Worm (Caenorhabditis elegans) whole organism, L4 larva: ENCODE results near the gene F10E7.9.

Experiments used
- F49E8.2 ChIP-seq: sonication (generic microtip); optimal IDR thresholded peaks from 2 replicates; lab custom pipeline; 2016; ENCODE audit warnings: missing compliant biosample characterization, mild to moderate bottlenecking, missing genetic modification characterization, borderline replicate concordance
- T26A8.4 ChIP-seq: fragments of 200-800 bp; sonication (Bioruptor generic); IDR thresholded peaks from 2 replicates; pipeline ENCODE4 v1.3.6; 2022; ENCODE audit warnings: missing genetic modification characterization, missing compliant biosample characterization
- Y48G9A.11 ChIP-seq: fragments of 200-800 bp; sonication (Bioruptor generic); IDR thresholded peaks from 2 replicates; pipeline ENCODE4 v1.3.6; 2022; ENCODE audit warnings: missing genetic modification reagents, missing genetic modification characterization, missing compliant biosample characterization
- Y5F2A.4 ChIP-seq: fragments of 200-800 bp; sonication (Bioruptor generic); optimal IDR thresholded peaks from 2 replicates; lab custom pipeline; 2018; ENCODE audit warnings: mild to moderate bottlenecking, missing genetic modification characterization, missing compliant biosample characterization
- ZK337.2 ChIP-seq: fragments of 200-800 bp; sonication (Bioruptor generic); IDR thresholded peaks from 2 replicates; pipeline ENCODE4 v1.3.6; 2022; ENCODE audit warnings: missing genetic modification reagents, missing genetic modification characterization, missing compliant biosample characterization
- aha-1 ChIP-seq: fragments of 150-350 bp; peaks from one replicate; lab custom pipeline; 2014; ENCODE audit warnings: missing biosample characterization, missing genetic modification characterization
- ama-1 ChIP-seq: fragments of 150-350 bp; optimal IDR thresholded peaks from 2 replicates; lab custom pipeline; 2014; ENCODE audit warnings: inconsistent platforms, mixed read lengths
- ceh-28 ChIP-seq: fragments of 150-350 bp; optimal IDR thresholded peaks from 2 replicates; lab custom pipeline; 2014; ENCODE audit warnings: missing biosample characterization, missing genetic modification reagents, missing genetic modification characterization
- ceh-62 ChIP-seq: sonication (generic microtip); optimal IDR thresholded peaks from 2 replicates; lab custom pipeline; 2017; ENCODE audit warnings: missing biosample characterization, missing genetic modification characterization
- ceh-82 ChIP-seq: sonication (generic microtip); optimal IDR thresholded peaks from 2 replicates; lab custom pipeline; 2017; ENCODE audit warnings: missing biosample characterization, missing genetic modification characterization
- dmd-6 ChIP-seq: fragments of 200-800 bp; sonication (Bioruptor generic); IDR thresholded peaks from 2 replicates; pipeline ENCODE4 v1.3.6; 2022; ENCODE audit warnings: missing genetic modification reagents, missing genetic modification characterization, missing compliant biosample characterization
- dve-1 ChIP-seq: sonication (generic microtip); optimal IDR thresholded peaks from 2 replicates; lab custom pipeline; 2017; ENCODE audit warnings: antibody characterized with exemption, mild to moderate bottlenecking, missing genetic modification characterization, missing compliant biosample characterization; ENCODE audit not compliant: insufficient read depth
- egl-27 ChIP-seq: sonication (generic microtip); optimal IDR thresholded peaks from 3 replicates; lab custom pipeline; 2017; ENCODE audit warnings: missing biosample characterization, missing genetic modification reagents, missing genetic modification characterization
- hif-1 ChIP-seq, 2 experiments: sonication (generic microtip); optimal IDR thresholded peaks; 2 replicates each; lab custom pipeline; 2016 to 2017; ENCODE audit warnings: missing compliant biosample characterization in 2 of 2, missing genetic modification characterization in 2 of 2, missing genetic modification reagents in 2 of 2, missing genotype in 2 of 2, mild to moderate bottlenecking in 1 of 2
- lin-1 ChIP-seq: fragments of 200-800 bp; sonication (Bioruptor generic); IDR thresholded peaks from 2 replicates; pipeline ENCODE4 v1.3.6; 2022; ENCODE audit warnings: missing genetic modification reagents, missing genetic modification characterization, missing compliant biosample characterization
- lin-13 ChIP-seq: fragments of 150-350 bp; optimal IDR thresholded peaks from 2 replicates; lab custom pipeline; 2014; ENCODE audit warnings: missing biosample characterization, missing genetic modification reagents, missing genetic modification characterization
- lin-38 ChIP-seq: fragments of 200-800 bp; sonication (Bioruptor generic); IDR thresholded peaks from 2 replicates; pipeline ENCODE4 v1.3.6; 2022; ENCODE audit warnings: missing genetic modification reagents, missing genetic modification characterization, missing compliant biosample characterization
- lir-3 ChIP-seq: sonication (generic microtip); optimal IDR thresholded peaks from 2 replicates; lab custom pipeline; 2016; ENCODE audit warnings: mild to moderate bottlenecking, missing genetic modification characterization, missing compliant biosample characterization
- lsy-2 ChIP-seq, 2 experiments: fragments of 150-350 bp in 1 of 2; sonication (generic microtip) in 1 of 2; optimal IDR thresholded peaks; 2 replicates each; lab custom pipeline; 2014 to 2017; ENCODE audit warnings: missing biosample characterization in 2 of 2, missing genetic modification characterization in 2 of 2
- madf-5 ChIP-seq, 2 experiments: fragments of 200-800 bp; sonication (Bioruptor generic); IDR thresholded peaks; 2 replicates each; pipeline ENCODE4 v1.3.6; 2022; ENCODE audit warnings: missing compliant biosample characterization in 2 of 2, missing genetic modification characterization in 2 of 2
- mes-2 ChIP-seq: sonication (generic microtip); optimal IDR thresholded peaks from 2 replicates; lab custom pipeline; 2016; ENCODE audit warnings: missing genotype, mild to moderate bottlenecking, missing genetic modification characterization, missing compliant biosample characterization; ENCODE audit not compliant: poor library complexity, severe bottlenecking
- mxl-3 ChIP-seq: fragments of 200-800 bp; sonication (Bioruptor generic); optimal IDR thresholded peaks from 2 replicates; lab custom pipeline; 2018; ENCODE audit warnings: mild to moderate bottlenecking, missing genetic modification characterization, missing compliant biosample characterization
- nhr-10 ChIP-seq: fragments of 150-350 bp; optimal IDR thresholded peaks from 2 replicates; lab custom pipeline; 2014; ENCODE audit warnings: missing biosample characterization, missing genetic modification characterization
- nhr-102 ChIP-seq: sonication (generic microtip); optimal IDR thresholded peaks from 2 replicates; lab custom pipeline; 2016; ENCODE audit warnings: mild to moderate bottlenecking, missing genetic modification characterization, moderate library complexity, missing compliant biosample characterization
- nhr-28 ChIP-seq: fragments of 150-350 bp; optimal IDR thresholded peaks from 2 replicates; lab custom pipeline; 2014; ENCODE audit warnings: missing biosample characterization, missing genetic modification characterization
- nhr-42 ChIP-seq: fragments of 200-800 bp; sonication (Bioruptor generic); IDR thresholded peaks from 2 replicates; pipeline ENCODE4 v1.3.6; 2022; ENCODE audit warnings: missing genetic modification characterization, missing compliant biosample characterization
- nhr-48 ChIP-seq: sonication (generic microtip); optimal IDR thresholded peaks from 2 replicates; lab custom pipeline; 2016; ENCODE audit warnings: mild to moderate bottlenecking, missing genetic modification characterization, missing compliant biosample characterization
- nhr-77 ChIP-seq: fragments of 150-350 bp; optimal IDR thresholded peaks from 2 replicates; lab custom pipeline; 2014; ENCODE audit warnings: missing biosample characterization, missing genetic modification characterization
- php-3 ChIP-seq: fragments of 200-800 bp; sonication (Bioruptor generic); IDR thresholded peaks from 2 replicates; pipeline ENCODE4 v1.3.6; 2022; ENCODE audit warnings: missing genetic modification reagents, missing genetic modification characterization, missing compliant biosample characterization
- pqm-1 ChIP-seq: sonication (generic microtip); optimal IDR thresholded peaks from 2 replicates; lab custom pipeline; 2017; ENCODE audit warnings: missing biosample characterization, missing genetic modification characterization
- rbr-2 ChIP-seq: sonication (generic microtip); optimal IDR thresholded peaks from 2 replicates; lab custom pipeline; 2016; ENCODE audit warnings: missing genotype, missing genetic modification characterization, missing compliant biosample characterization
- set-16 ChIP-seq: fragments of 200-800 bp; sonication (Bioruptor generic); IDR thresholded peaks from 2 replicates; pipeline ENCODE4 v1.3.6; 2022; ENCODE audit warnings: missing genetic modification reagents, missing genetic modification characterization, missing compliant biosample characterization
- tag-97 ChIP-seq: fragments of 200-800 bp; sonication (Bioruptor generic); IDR thresholded peaks from 2 replicates; pipeline ENCODE4 v1.3.6; 2022; ENCODE audit warnings: missing genetic modification characterization, missing compliant biosample characterization
- vab-7 ChIP-seq: fragments of 200-800 bp; sonication (Bioruptor generic); IDR thresholded peaks from 2 replicates; pipeline ENCODE4 v1.3.6; 2022; ENCODE audit warnings: missing genetic modification reagents, missing genetic modification characterization, missing compliant biosample characterization
- zag-1 ChIP-seq: fragments of 150-350 bp; optimal IDR thresholded peaks from 2 replicates; lab custom pipeline; 2014; ENCODE audit warnings: missing biosample characterization, missing genetic modification characterization
- zfp-2 ChIP-seq: sonication (generic microtip); optimal IDR thresholded peaks from 2 replicates; lab custom pipeline; 2016; ENCODE audit warnings: mild to moderate bottlenecking, missing genetic modification characterization, missing compliant biosample characterization
- ztf-11 ChIP-seq: fragments of 150-350 bp; optimal IDR thresholded peaks from 2 replicates; lab custom pipeline; 2014; ENCODE audit warnings: missing biosample characterization, missing genetic modification characterization

Gene F10E7.9

ce11 chrII:7098578-7098977 is 11.3 kb downstream of the F10E7.9 start, which contains the start of gene mct-5:
Gene mct-5 (minus strand): TSS chrII:7098593.
- TF ChIP-seq nhr-28 (tag; lab: Kevin White, UChicago) (no peak), nhr-42 (GFP tag; lab: Robert Waterston, UW) (no peak), zag-1 (tag; lab: Kevin White, UChicago) (no peak), mxl-3 (GFP tag; lab: Kevin White, UChicago) (no peak), F49E8.2 (tag; lab: Kevin White, UChicago) (no peak), Y5F2A.4 (GFP tag; lab: Kevin White, UChicago) (no peak), lir-3 (tag; lab: Kevin White, UChicago) (no peak), nhr-102 (tag; lab: Kevin White, UChicago) (no peak), hif-1 (tag; optimal IDR thresholded peaks at IDR 0.05; lab: Kevin White, UChicago) (no peak), nhr-10 (tag; lab: Kevin White, UChicago) (no peak), madf-5 (GFP tag; IDR thresholded peaks at IDR 0.05; lab: Robert Waterston, UW) (no peak), aha-1 (tag; lab: Kevin White, UChicago) (no peak)

ce11 chrII:7095970-7096369 is 13.9 kb downstream of the F10E7.9 start:
- TF ChIP-seq vab-7 (GFP tag; lab: Robert Waterston, UW) (no peak), php-3 (GFP tag; lab: Robert Waterston, UW) (no peak), ceh-62 (tag; lab: Kevin White, UChicago) (no peak), lin-38 (GFP tag; lab: Robert Waterston, UW) (no peak), egl-27 (no peak), mes-2 (tag; lab: Kevin White, UChicago) (no peak), Y48G9A.11 (no peak), ZK337.2 (GFP tag; lab: Robert Waterston, UW) (no peak), zfp-2 (tag; lab: Kevin White, UChicago) (no peak)
- TF ChIP-seq, all 104 proteins: peak for 0

- TF ChIP-seq rbr-2 (tag; lab: Kevin White, UChicago) (no peak), T26A8.4 (GFP tag; lab: Robert Waterston, UW) (no peak), ceh-28 (tag; lab: Kevin White, UChicago) (no peak), dve-1 (tag; lab: Kevin White, UChicago) (no peak), tag-97 (no peak), ama-1 (lab: Kevin White, UChicago) (no peak), nhr-48 (tag; lab: Kevin White, UChicago) (no peak), lin-13 (GFP tag; lab: Kevin White, UChicago) (no peak), ceh-62 (tag; lab: Kevin White, UChicago) (no peak), ztf-11 (no peak), php-3 (GFP tag; lab: Robert Waterston, UW) (no peak), ceh-82 (tag; lab: Kevin White, UChicago) (no peak), nhr-77 (tag; lab: Kevin White, UChicago) (no peak), ZK337.2 (GFP tag; lab: Robert Waterston, UW) (no peak), dmd-6 (GFP tag; lab: Robert Waterston, UW) (no peak), lsy-2 (tag; optimal IDR thresholded peaks at IDR 0.05; lab: Kevin White, UChicago) (no peak), pqm-1 (tag; lab: Kevin White, UChicago) (no peak), lin-1 (GFP tag; lab: Robert Waterston, UW) (no peak), set-16 (no peak)
Measured at ce11 chrII:7093339-7093821, 16.5 kb downstream of the F10E7.9 start, which contains the start of gene T02G5.3. Gene T02G5.3 (plus strand): TSS chrII:7093389.
